Worm (Caenorhabditis elegans) whole organism, L4 larva: Measurements from ENCODE around the gene dhhc-1.

ENCODE experiments used
- F10B5.3 ChIP-seq: sonication (generic microtip); optimal IDR thresholded peaks from 2 replicates; lab custom pipeline; 2016; ENCODE audit warnings: mild to moderate bottlenecking, missing genetic modification characterization, missing compliant biosample characterization
- F26F4.8 ChIP-seq: fragments of 200-800 bp; sonication (Bioruptor generic); conservative IDR thresholded peaks from 2 replicates; pipeline ENCODE4 v1.3.6; 2022; ENCODE audit warnings: missing genetic modification characterization, missing compliant biosample characterization
- R02D3.7 ChIP-seq: fragments of 150-350 bp; sonication (generic microtip); optimal IDR thresholded peaks from 3 replicates; lab custom pipeline; 2014; ENCODE audit warnings: missing biosample characterization, missing genetic modification characterization
- Y105C5A.15 ChIP-seq: fragments of 200-800 bp; sonication (Bioruptor generic); IDR thresholded peaks from 2 replicates; pipeline ENCODE4 v1.3.6; 2022; ENCODE audit warnings: missing genetic modification characterization, missing compliant biosample characterization
- Y75B8A.6 ChIP-seq: fragments of 200-800 bp; sonication (Bioruptor generic); IDR thresholded peaks from 2 replicates; pipeline ENCODE4 v1.3.6; 2022; ENCODE audit warnings: missing genetic modification reagents, missing genetic modification characterization, missing compliant biosample characterization
- ZK337.2 ChIP-seq: fragments of 200-800 bp; sonication (Bioruptor generic); IDR thresholded peaks from 2 replicates; pipeline ENCODE4 v1.3.6; 2022; ENCODE audit warnings: missing genetic modification reagents, missing genetic modification characterization, missing compliant biosample characterization
- ZK546.5 ChIP-seq, 2 experiments: sonication (generic microtip); optimal IDR thresholded peaks; 2 replicates each; lab custom pipeline; 2017; ENCODE audit warnings: missing biosample characterization in 2 of 2, missing genetic modification characterization in 2 of 2
- aha-1 ChIP-seq: fragments of 150-350 bp; peaks from one replicate; lab custom pipeline; 2014; ENCODE audit warnings: missing biosample characterization, missing genetic modification characterization
- arid-1 ChIP-seq: fragments of 200-800 bp; sonication (Bioruptor generic); conservative IDR thresholded peaks from 2 replicates; pipeline ENCODE4 v1.3.6; 2022; ENCODE audit warnings: missing genetic modification reagents, missing genetic modification characterization, missing compliant biosample characterization
- attf-4 ChIP-seq: sonication (generic microtip); optimal IDR thresholded peaks from 3 replicates; lab custom pipeline; 2017; ENCODE audit warnings: missing biosample characterization, missing genetic modification characterization
- ceh-20 ChIP-seq: fragments of 200-800 bp; sonication (Bioruptor generic); IDR thresholded peaks from 2 replicates; pipeline ENCODE4 v1.3.6; 2022; ENCODE audit warnings: missing genetic modification reagents, missing genetic modification characterization, missing compliant biosample characterization
- ces-1 ChIP-seq: fragments of 150-350 bp; sonication (generic microtip); optimal IDR thresholded peaks from 4 replicates; lab custom pipeline; 2014; ENCODE audit warnings: missing biosample characterization, missing genetic modification reagents, missing genetic modification characterization
- cey-2 ChIP-seq: sonication (generic microtip); optimal IDR thresholded peaks from 3 replicates; lab custom pipeline; 2017; ENCODE audit warnings: missing genetic modification characterization, mild to moderate bottlenecking, missing compliant biosample characterization, antibody characterized with exemption, borderline replicate concordance; ENCODE audit not compliant: insufficient read depth
- ctbp-1 ChIP-seq: fragments of 200-800 bp; sonication (Bioruptor generic); IDR thresholded peaks from 2 replicates; pipeline ENCODE4 v1.3.6; 2022; ENCODE audit warnings: missing genetic modification reagents, missing genetic modification characterization, missing compliant biosample characterization
- daf-12 ChIP-seq: fragments of 150-350 bp; optimal IDR thresholded peaks from 2 replicates; lab custom pipeline; 2014; ENCODE audit warnings: missing biosample characterization, missing genetic modification reagents, missing genetic modification characterization
- daf-16 ChIP-seq, 3 experiments: sonication (generic microtip); optimal IDR thresholded peaks; 2 replicates each; lab custom pipeline; 2016 to 2017; ENCODE audit warnings: missing genetic modification characterization in 3 of 3, missing genetic modification reagents in 3 of 3, mild to moderate bottlenecking in 2 of 3, missing compliant biosample characterization in 2 of 3, missing biosample characterization in 1 of 3, moderate library complexity in 1 of 3
- daf-8 ChIP-seq: fragments of 200-800 bp; sonication (Bioruptor generic); IDR thresholded peaks from 2 replicates; pipeline ENCODE4 v1.3.6; 2022; ENCODE audit warnings: missing genetic modification characterization, missing compliant biosample characterization
- dmd-6 ChIP-seq: fragments of 200-800 bp; sonication (Bioruptor generic); IDR thresholded peaks from 2 replicates; pipeline ENCODE4 v1.3.6; 2022; ENCODE audit warnings: missing genetic modification reagents, missing genetic modification characterization, missing compliant biosample characterization
- dmd-8 ChIP-seq: fragments of 200-800 bp; sonication (Bioruptor generic); IDR thresholded peaks from 2 replicates; pipeline ENCODE4 v1.3.6; 2022; ENCODE audit warnings: missing genetic modification characterization, missing compliant biosample characterization
- dve-1 ChIP-seq: sonication (generic microtip); optimal IDR thresholded peaks from 2 replicates; lab custom pipeline; 2017; ENCODE audit warnings: antibody characterized with exemption, mild to moderate bottlenecking, missing genetic modification characterization, missing compliant biosample characterization; ENCODE audit not compliant: insufficient read depth
- egl-43 ChIP-seq: fragments of 200-800 bp; sonication (Bioruptor generic); IDR thresholded peaks from 2 replicates; pipeline ENCODE4 v1.3.6; 2022; ENCODE audit warnings: missing genetic modification reagents, missing genetic modification characterization, missing compliant biosample characterization
- fkh-10 ChIP-seq: fragments of 150-350 bp; optimal IDR thresholded peaks from 2 replicates; lab custom pipeline; 2014; ENCODE audit warnings: missing biosample characterization, missing genetic modification reagents, missing genetic modification characterization
- hif-1 ChIP-seq, 2 experiments: sonication (generic microtip); optimal IDR thresholded peaks; 2 replicates each; lab custom pipeline; 2016 to 2017; ENCODE audit warnings: missing compliant biosample characterization in 2 of 2, missing genetic modification characterization in 2 of 2, missing genetic modification reagents in 2 of 2, missing genotype in 2 of 2, mild to moderate bottlenecking in 1 of 2
- hlh-11 ChIP-seq: fragments of 200-800 bp; sonication (Bioruptor generic); optimal IDR thresholded peaks from 2 replicates; lab custom pipeline; 2018; ENCODE audit warnings: mild to moderate bottlenecking, missing genetic modification characterization, missing compliant biosample characterization
- lin-38 ChIP-seq: fragments of 200-800 bp; sonication (Bioruptor generic); IDR thresholded peaks from 2 replicates; pipeline ENCODE4 v1.3.6; 2022; ENCODE audit warnings: missing genetic modification reagents, missing genetic modification characterization, missing compliant biosample characterization
- mdl-1 ChIP-seq, 2 experiments: fragments of 150-350 bp in 1 of 2; sonication (generic microtip) in 1 of 2; optimal IDR thresholded peaks; 2 replicates each; lab custom pipeline; 2014 to 2017; ENCODE audit warnings: missing biosample characterization in 2 of 2, missing genetic modification characterization in 2 of 2
- mdt-29 ChIP-seq: fragments of 200-800 bp; sonication (Bioruptor generic); IDR thresholded peaks from 2 replicates; pipeline ENCODE4 v1.3.6; 2022; ENCODE audit warnings: missing genetic modification reagents, missing genetic modification characterization, missing compliant biosample characterization
- nhr-10 ChIP-seq: fragments of 150-350 bp; optimal IDR thresholded peaks from 2 replicates; lab custom pipeline; 2014; ENCODE audit warnings: missing biosample characterization, missing genetic modification characterization
- nhr-237 ChIP-seq: sonication (generic microtip); optimal IDR thresholded peaks from 2 replicates; lab custom pipeline; 2017; ENCODE audit warnings: missing biosample characterization, missing genetic modification characterization
- nhr-41 ChIP-seq: fragments of 200-800 bp; sonication (Bioruptor generic); IDR thresholded peaks from 2 replicates; pipeline ENCODE4 v1.3.6; 2022; ENCODE audit warnings: missing genetic modification reagents, missing genetic modification characterization, missing compliant biosample characterization
- pqm-1 ChIP-seq: sonication (generic microtip); optimal IDR thresholded peaks from 2 replicates; lab custom pipeline; 2017; ENCODE audit warnings: missing biosample characterization, missing genetic modification characterization
- sdz-12 ChIP-seq: fragments of 200-800 bp; sonication (Bioruptor generic); optimal IDR thresholded peaks from 2 replicates; lab custom pipeline; 2018; ENCODE audit warnings: mild to moderate bottlenecking, missing genetic modification characterization, missing compliant biosample characterization
- set-16 ChIP-seq: fragments of 200-800 bp; sonication (Bioruptor generic); IDR thresholded peaks from 2 replicates; pipeline ENCODE4 v1.3.6; 2022; ENCODE audit warnings: missing genetic modification reagents, missing genetic modification characterization, missing compliant biosample characterization
- skn-1 ChIP-seq: fragments of 150-350 bp; optimal IDR thresholded peaks from 2 replicates; lab custom pipeline; 2014; ENCODE audit warnings: missing biosample characterization, missing genetic modification characterization
- snpc-4 ChIP-seq: fragments of 150-350 bp; optimal IDR thresholded peaks from 2 replicates; lab custom pipeline; 2014; ENCODE audit warnings: missing biosample characterization, missing genetic modification characterization
- spr-3 ChIP-seq: fragments of 200-800 bp; sonication (Bioruptor generic); optimal IDR thresholded peaks from 2 replicates; lab custom pipeline; 2018; ENCODE audit warnings: mild to moderate bottlenecking, missing genetic modification characterization, missing compliant biosample characterization
- tra-1 ChIP-seq: fragments of 200-800 bp; sonication (Bioruptor generic); IDR thresholded peaks from 2 replicates; pipeline ENCODE4 v1.3.6; 2022; ENCODE audit warnings: missing genetic modification reagents, missing genetic modification characterization, missing compliant biosample characterization
- unc-130 ChIP-seq: sonication (generic microtip); optimal IDR thresholded peaks from 2 replicates; lab custom pipeline; 2016; ENCODE audit warnings: missing genetic modification reagents, missing genetic modification characterization, missing compliant biosample characterization
- unc-62 ChIP-seq, 3 experiments: fragments of 150-350 bp in 1 of 3; sonication (generic microtip); optimal IDR thresholded peaks in 2 of 3; peaks in 1 of 3; 1 replicate in 1 of 3; 2 replicates in 2 of 3; lab custom pipeline; 2014 to 2017; ENCODE audit warnings: missing biosample characterization in 3 of 3, missing genetic modification characterization in 3 of 3, missing genetic modification reagents in 3 of 3, missing genotype in 1 of 3

The dhhc-1 gene

DNA sequence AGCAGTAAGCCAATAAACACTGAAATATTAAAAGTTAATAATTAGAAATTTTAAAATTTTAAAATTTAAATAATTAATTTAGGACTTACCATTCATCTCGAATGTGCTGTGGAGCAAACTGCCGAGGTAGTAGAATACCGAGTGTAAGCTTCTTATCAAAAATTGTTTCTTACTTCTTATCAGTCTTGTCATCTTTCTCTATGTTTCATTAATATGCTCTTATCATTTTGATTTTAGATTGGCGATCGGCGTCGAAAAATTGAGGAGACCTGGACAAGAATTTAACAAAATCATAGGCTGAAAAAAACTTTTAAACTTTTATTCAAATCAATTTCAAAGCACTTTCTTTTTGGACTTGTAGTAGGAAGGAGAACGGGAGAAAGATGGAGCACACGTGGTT, 2.5 kb downstream of the dhhc-1 start, which contains the start of gene F09B12.3 (continued):
- TF ChIP-seq spr-3 (GFP tag; lab: Kevin White, UChicago), result no peak
- no peak for TF ChIP-seq daf-8 (GFP tag; lab: Robert Waterston, UW)
- TF ChIP-seq attf-4 (tag; lab: Kevin White, UChicago), result no peak
- no peak for TF ChIP-seq R02D3.7 (tag; lab: Kevin White, UChicago)
- TF ChIP-seq tra-1, result no peak
- peak; percentile 94 for TF ChIP-seq pqm-1 (tag; lab: Kevin White, UChicago)
- no peak for TF ChIP-seq Y75B8A.6
- no peak for TF ChIP-seq hif-1 (tag; optimal IDR thresholded peaks at IDR 0.05; lab: Kevin White, UChicago)
- no peak for TF ChIP-seq daf-16 (GFP tag; optimal IDR thresholded peaks at IDR 0.05; lab: Kevin White, UChicago)
- TF ChIP-seq daf-16 (tag; optimal IDR thresholded peaks at IDR 0.05; lab: Kevin White, UChicago), result peak; percentile 52

- TF ChIP-seq aha-1 (tag; lab: Kevin White, UChicago), result peak; percentile 58
- no peak for TF ChIP-seq fkh-10
- peak; percentile 64 for TF ChIP-seq dmd-6 (GFP tag; lab: Robert Waterston, UW)
- no peak for TF ChIP-seq set-16 (GFP tag; lab: Robert Waterston, UW)
- peak; percentile 20 for TF ChIP-seq dve-1 (tag; lab: Kevin White, UChicago)
- no peak for TF ChIP-seq egl-43 (GFP tag; lab: Robert Waterston, UW)
- no peak for TF ChIP-seq ceh-20
- TF ChIP-seq dmd-8, result no peak
- peak; percentile 20 for TF ChIP-seq hlh-11 (tag; lab: Kevin White, UChicago)
- TF ChIP-seq daf-16 (GFP tag; optimal IDR thresholded peaks at IDR 0.05; lab: Kevin White, UChicago), result no peak
- TF ChIP-seq daf-16 (tag; optimal IDR thresholded peaks at IDR 0.05; lab: Kevin White, UChicago), result peak; percentile 63
- no peak for TF ChIP-seq mdt-29 (GFP tag; lab: Robert Waterston, UW)
- peak; percentile 27 for TF ChIP-seq pqm-1 (tag; lab: Kevin White, UChicago)
- no peak for TF ChIP-seq nhr-41 (GFP tag; lab: Robert Waterston, UW)
- TF ChIP-seq Y105C5A.15, result no peak
- TF ChIP-seq, all 104 proteins: peak for 6
Measured at ce11 chrX:15096277-15096676, 3.9 kb downstream of the dhhc-1 start.

DNA sequence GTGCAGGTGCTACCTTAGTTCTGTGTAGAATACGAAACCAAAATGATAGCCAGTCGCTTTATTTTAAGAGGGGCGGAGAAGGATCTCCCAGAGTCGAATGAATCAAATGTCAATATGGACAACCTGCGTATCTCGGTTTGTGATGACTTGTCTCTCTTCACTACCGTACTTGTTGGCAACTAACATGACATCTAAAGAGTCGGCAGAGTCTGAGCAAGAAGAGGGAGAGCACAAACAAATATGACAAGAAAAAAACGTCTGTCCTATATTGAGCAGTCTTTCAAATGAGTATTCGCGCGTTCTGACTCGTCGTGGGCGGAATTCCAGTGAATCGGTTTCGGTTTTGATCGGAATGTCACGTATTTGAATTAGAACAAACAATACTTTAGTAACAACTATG, 5.2 kb downstream of the dhhc-1 start, which contains the start of gene F09B12.7:
F09B12.7 (minus strand) TSS at position 101 of the 400 bp plus-strand sequence.
- TF ChIP-seq lin-38 (GFP tag; lab: Robert Waterston, UW) (no peak), unc-62 (GFP tag; optimal IDR thresholded peaks at IDR 0.05 in 1 of 2; lab: Kevin White, UChicago) (peak in 1 of 2 experiments; percentile 73), unc-62 (tag; optimal IDR thresholded peaks at IDR 0.05; lab: Kevin White, UChicago) (no peak), egl-43 (GFP tag; lab: Robert Waterston, UW) (no peak)
- TF ChIP-seq, all 104 proteins: peak for 1

DNA sequence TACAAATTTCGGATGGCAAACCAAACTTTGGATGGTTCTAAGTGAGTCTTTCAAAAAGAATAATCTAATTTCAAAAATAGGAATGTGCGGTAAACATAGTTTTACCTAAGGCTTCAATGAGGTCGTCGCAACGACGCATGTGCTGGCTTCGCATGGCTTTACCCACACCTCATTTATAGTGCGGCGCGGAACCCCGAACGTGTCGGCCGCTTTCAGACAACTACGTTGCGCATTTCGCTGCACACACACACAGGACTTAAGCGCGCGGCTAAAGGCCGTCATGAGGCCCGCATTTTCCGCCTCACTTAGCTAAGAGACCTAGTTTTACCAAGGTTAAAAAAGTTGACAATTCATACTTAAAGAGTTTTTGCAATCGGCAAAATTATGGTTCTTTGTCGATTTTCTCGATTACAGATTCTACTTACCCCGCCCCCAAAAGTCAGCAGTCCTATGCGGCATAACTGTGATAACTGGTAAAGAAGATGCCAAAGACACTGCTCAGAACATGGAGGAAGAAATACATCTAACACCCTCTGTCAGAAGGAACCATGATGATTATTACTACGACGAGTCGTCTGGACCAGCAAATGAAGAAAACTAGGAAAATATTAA, 7.3 kb downstream of the dhhc-1 start:
- TF ChIP-seq cey-2 (tag; lab: Kevin White, UChicago), result no peak
- peak; percentile 5 for TF ChIP-seq snpc-4 (tag; lab: Kevin White, UChicago)
- peak; percentile 67 for TF ChIP-seq aha-1 (tag; lab: Kevin White, UChicago)
- TF ChIP-seq unc-62 (GFP tag; optimal IDR thresholded peaks at IDR 0.05 in 1 of 2; lab: Kevin White, UChicago), result peak in 1 of 2 experiments; percentile 74
- TF ChIP-seq unc-62 (tag; optimal IDR thresholded peaks at IDR 0.05; lab: Kevin White, UChicago), result no peak

DNA sequence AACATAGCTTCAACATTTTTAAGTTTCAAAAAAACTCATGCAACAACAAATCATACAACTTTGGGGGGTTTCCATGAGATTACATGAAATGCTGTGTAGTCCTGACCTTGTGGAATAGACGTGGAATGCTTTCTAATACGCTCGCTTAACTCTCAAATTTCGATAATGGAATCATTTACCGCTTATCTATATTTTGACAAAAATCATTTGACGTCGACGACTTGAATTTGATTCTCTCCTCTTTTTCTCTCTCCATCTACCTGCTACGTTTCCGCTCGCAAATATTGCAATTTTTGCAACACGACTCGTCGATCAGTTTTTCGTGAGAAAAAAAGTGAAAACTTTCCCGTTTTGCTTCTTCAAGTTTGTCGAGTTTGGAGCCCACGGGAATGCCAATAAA, 11.1 kb downstream of the dhhc-1 start, which contains the start of gene flr-4:
flr-4 (plus strand) TSS at position 275 of the 400 bp plus-strand sequence.
- TF ChIP-seq ctbp-1 (GFP tag; lab: Robert Waterston, UW) (no peak), ZK337.2 (GFP tag; lab: Robert Waterston, UW) (no peak), ZK546.5 (tag; optimal IDR thresholded peaks at IDR 0.05; lab: Kevin White, UChicago) (no peak), dve-1 (tag; lab: Kevin White, UChicago) (peak; percentile 28), Y105C5A.15 (no peak), daf-12 (tag; lab: Kevin White, UChicago) (no peak), snpc-4 (tag; lab: Kevin White, UChicago) (no peak), sdz-12 (GFP tag; lab: Kevin White, UChicago) (no peak), nhr-237 (tag; lab: Kevin White, UChicago) (no peak), set-16 (GFP tag; lab: Robert Waterston, UW) (no peak), unc-130 (GFP tag; lab: Kevin White, UChicago) (no peak), arid-1 (GFP tag; lab: Robert Waterston, UW) (no peak), F26F4.8 (GFP tag; lab: Robert Waterston, UW) (no peak), pqm-1 (tag; lab: Kevin White, UChicago) (peak; percentile 62), ces-1 (GFP tag; lab: Kevin White, UChicago) (no peak), mdl-1 (tag; optimal IDR thresholded peaks at IDR 0.05; lab: Kevin White, UChicago) (no peak), F10B5.3 (tag; lab: Kevin White, UChicago) (no peak), skn-1 (tag; lab: Kevin White, UChicago) (no peak), lin-38 (GFP tag; lab: Robert Waterston, UW) (no peak), nhr-10 (tag; lab: Kevin White, UChicago) (no peak), nhr-41 (GFP tag; lab: Robert Waterston, UW) (no peak)
